Worm (Caenorhabditis elegans): Measurements from ENCODE around the gene dnj-26.

DNA sequence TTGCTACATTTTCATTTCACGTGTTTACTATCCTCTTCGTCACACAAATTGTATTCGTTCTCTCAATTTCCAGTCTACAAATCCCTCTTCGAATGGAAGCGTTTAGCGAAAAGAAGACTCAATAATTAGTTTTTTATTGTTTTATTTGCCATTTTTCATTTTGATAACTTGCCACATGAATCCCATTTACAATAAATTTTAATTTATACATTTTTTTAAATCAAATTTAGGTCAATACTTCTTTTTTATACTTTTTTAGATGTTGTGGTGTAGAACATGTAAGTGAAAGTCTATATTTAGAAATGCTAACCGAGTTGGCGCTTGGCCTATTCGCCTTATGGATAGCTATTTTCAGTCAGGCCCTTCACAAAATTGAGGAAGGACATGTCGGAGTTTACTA lies 35.1 kb upstream of the dnj-26 start, which contains the start of gene erl-1:
- TF ChIP-seq W03F9.2 (tag; optimal IDR thresholded peaks at IDR 0.05) = no peak
- TF ChIP-seq him-1 (tag; optimal IDR thresholded peaks at IDR 0.05) = no peak

All from whole organism, L4/young adult.